Worm (Caenorhabditis elegans): ENCODE results near the gene F28A10.8.

DNA sequence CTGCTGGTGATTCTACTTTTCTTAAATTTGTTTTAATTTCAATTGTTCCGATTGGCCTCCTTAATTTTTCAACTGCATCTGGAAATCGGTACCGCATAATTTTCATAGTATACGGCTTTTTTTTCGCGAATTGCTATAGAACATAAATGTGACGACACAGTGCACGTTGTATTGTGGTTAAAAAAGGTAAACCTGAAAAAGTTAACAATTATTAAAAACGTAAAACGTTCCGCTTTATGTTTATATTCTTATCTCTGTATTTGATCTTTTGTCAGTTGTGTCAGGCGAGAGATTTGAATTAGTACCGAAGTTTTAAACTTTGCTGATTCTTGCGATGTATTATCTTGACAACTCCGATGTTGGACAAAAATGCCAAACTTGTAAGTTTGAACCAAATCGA, 23.2 kb upstream of the F28A10.8 start, which contains the start of gene Y46B2A.4:
- no peak for TF ChIP-seq ztf-23 (GFP tag; IDR thresholded peaks at IDR 0.05)
- no peak for TF ChIP-seq T22C8.4 (GFP tag; IDR thresholded peaks at IDR 0.05)
- TF ChIP-seq ztf-29 (GFP tag; IDR thresholded peaks at IDR 0.05) = no peak
- TF ChIP-seq flt-1 (GFP tag; IDR thresholded peaks at IDR 0.05) = no peak
- no peak for TF ChIP-seq ref-1 (GFP tag; conservative IDR thresholded peaks at IDR 0.05)
- TF ChIP-seq klf-2 (GFP tag; conservative IDR thresholded peaks at IDR 0.05) = no peak
- TF ChIP-seq tab-1 (GFP tag; IDR thresholded peaks at IDR 0.05) = no peak

Measured in whole organism, midembryonic.